ENCODE assay signal across 1 fruit fly cellular context in genomic region chr2L:8100489-8101352, dm6.
TF ChIP-seq lines count a peak whose summit lies in the region.

No protein-coding gene starts in this region.

TF ChIP-seq in whole organism, embryonic, 481 proteins besides CTCF, POLR2A, EP300 and RAD21 (continued from another document and continues in another):
- TF ChIP-seq croc (GFP tag; conservative IDR thresholded peaks at IDR 0.05; lab: Robert Waterston, UW) (no peak), Gsc (GFP tag; IDR thresholded peaks at IDR 0.05; lab: Robert Waterston, UW) (no peak), ac (GFP tag; optimal IDR thresholded peaks at IDR 0.05; lab: Kevin White, UChicago) (peak; percentile 31), peb (GFP tag; IDR thresholded peaks at IDR 0.05; lab: Robert Waterston, UW) (no peak), CG6791 (GFP tag; IDR thresholded peaks at IDR 0.05; lab: Robert Waterston, UW; ENCODE audit: partially characterized antibody) (no peak), Gug (GFP tag; IDR thresholded peaks at IDR 0.05; lab: Robert Waterston, UW) (no peak), Spps (tag; optimal IDR thresholded peaks at IDR 0.05; lab: Kevin White, UChicago) (no peak), CG11247 (GFP tag; IDR thresholded peaks at IDR 0.05; lab: Robert Waterston, UW) (no peak), CG2199 (GFP tag; IDR thresholded peaks at IDR 0.05; lab: Robert Waterston, UW) (no peak), NfI (GFP tag; optimal IDR thresholded peaks at IDR 0.05; lab: Kevin White, UChicago) (no peak), HmgZ (tag; optimal IDR thresholded peaks at IDR 0.05; lab: Kevin White, UChicago) (peak; percentile 27), eyg (GFP tag; optimal IDR thresholded peaks at IDR 0.05; lab: Kevin White, UChicago) (no peak), sob (GFP tag; IDR thresholded peaks at IDR 0.05; lab: Robert Waterston, UW) (no peak), gem (tag; optimal IDR thresholded peaks at IDR 0.05; lab: Kevin White, UChicago) (peak; percentile 78), CG12659 (GFP tag; optimal IDR thresholded peaks at IDR 0.05; lab: Kevin White, UChicago) (no peak), CG6683 (GFP tag; optimal IDR thresholded peaks at IDR 0.05; lab: Kevin White, UChicago) (no peak), CG15073 (GFP tag; optimal IDR thresholded peaks at IDR 0.05; lab: Kevin White, UChicago) (no peak), gcm (GFP tag; optimal IDR thresholded peaks at IDR 0.05; lab: Kevin White, UChicago) (no peak), CG10321 (GFP tag; IDR thresholded peaks at IDR 0.05; lab: Robert Waterston, UW) (no peak), NC2α (GFP tag; optimal IDR thresholded peaks at IDR 0.05; lab: Kevin White, UChicago) (no peak), CG34376 (GFP tag; optimal IDR thresholded peaks at IDR 0.05; lab: Kevin White, UChicago) (peak; percentile 97), Fer1 (GFP tag; optimal IDR thresholded peaks at IDR 0.05; lab: Kevin White, UChicago) (peak; percentile 11), danr (GFP tag; IDR thresholded peaks at IDR 0.05; lab: Robert Waterston, UW) (no peak), E2f2 (GFP tag; IDR thresholded peaks at IDR 0.05; lab: Robert Waterston, UW) (no peak; the same call in 1 of the 2 replicates), CG12071 (GFP tag; optimal IDR thresholded peaks at IDR 0.05; lab: Kevin White, UChicago) (peak; percentile 20), CG2116 (GFP tag; optimal IDR thresholded peaks at IDR 0.05; lab: Kevin White, UChicago) (no peak), nerfin-2 (GFP tag; IDR thresholded peaks at IDR 0.05; lab: Robert Waterston, UW; ENCODE audit: partially characterized antibody) (no peak), btn (GFP tag; optimal IDR thresholded peaks at IDR 0.05; lab: Kevin White, UChicago) (no peak), CG10431 (GFP tag; optimal IDR thresholded peaks at IDR 0.05; lab: Kevin White, UChicago) (no peak), Opbp (GFP tag; IDR thresholded peaks at IDR 0.05; lab: Robert Waterston, UW; ENCODE audit: partially characterized antibody) (no peak), CG17361 (GFP tag; IDR thresholded peaks at IDR 0.05; lab: Robert Waterston, UW) (peak; percentile 31; the same call in 1 of the 3 replicates), CG2875 (GFP tag; optimal IDR thresholded peaks at IDR 0.05; lab: Kevin White, UChicago) (no peak), dmrt99B (tag; optimal IDR thresholded peaks at IDR 0.05; lab: Kevin White, UChicago) (peak; percentile 18), nerfin-1 (tag; optimal IDR thresholded peaks at IDR 0.05; lab: Kevin White, UChicago) (no peak), CG16813 (GFP tag; IDR thresholded peaks at IDR 0.05; lab: Robert Waterston, UW; ENCODE audit: partially characterized antibody) (no peak), Jarid2 (GFP tag; optimal IDR thresholded peaks at IDR 0.05; lab: Kevin White, UChicago) (no peak), CG4360 (GFP tag; IDR thresholded peaks at IDR 0.05; lab: Robert Waterston, UW) (no peak), Lpt (GFP tag; optimal IDR thresholded peaks at IDR 0.05; lab: Kevin White, UChicago) (no peak), gce (GFP tag; IDR thresholded peaks at IDR 0.05; lab: Robert Waterston, UW) (no peak), z (GFP tag; IDR thresholded peaks at IDR 0.05; lab: Robert Waterston, UW) (no peak), CG14441 (GFP tag; IDR thresholded peaks at IDR 0.05; lab: Robert Waterston, UW) (0 out of 2 replicates have a peak, but pooled peaks have one; percentile 5), ssp (GFP tag; IDR thresholded peaks at IDR 0.05; lab: Robert Waterston, UW) (no peak), Taf1 (GFP tag; IDR thresholded peaks at IDR 0.05; lab: Robert Waterston, UW) (peak; percentile 14; the same call in 1 of the 2 replicates), CG1832 (GFP tag; optimal IDR thresholded peaks at IDR 0.05; lab: Kevin White, UChicago) (no peak), sc (optimal IDR thresholded peaks at IDR 0.05; lab: Kevin White, UChicago) (no peak), sc (GFP tag; optimal IDR thresholded peaks at IDR 0.05; lab: Kevin White, UChicago) (no peak), kni (GFP tag; optimal IDR thresholded peaks at IDR 0.05; lab: Kevin White, UChicago) (peak; percentile 4), CG18262 (tag; optimal IDR thresholded peaks at IDR 0.05; lab: Kevin White, UChicago) (peak; percentile 61), CG7357 (GFP tag; IDR thresholded peaks at IDR 0.05; lab: Robert Waterston, UW) (no peak), CG12236 (GFP tag; optimal IDR thresholded peaks at IDR 0.05; lab: Kevin White, UChicago) (no peak), jing (GFP tag; optimal IDR thresholded peaks at IDR 0.05; lab: Kevin White, UChicago) (no peak), kay (GFP tag; optimal IDR thresholded peaks at IDR 0.05; lab: Kevin White, UChicago) (peak; percentile 8), stc (GFP tag; IDR thresholded peaks at IDR 0.05; lab: Robert Waterston, UW) (no peak), Ets97D (GFP tag; optimal IDR thresholded peaks at IDR 0.05; lab: Kevin White, UChicago) (no peak), gcm2 (GFP tag; optimal IDR thresholded peaks at IDR 0.05; lab: Kevin White, UChicago) (no peak), Vsx1 (GFP tag; optimal IDR thresholded peaks at IDR 0.05; lab: Kevin White, UChicago) (no peak), CG17912 (GFP tag; optimal IDR thresholded peaks at IDR 0.05; lab: Kevin White, UChicago) (peak; percentile 0), CG8765 (GFP tag; IDR thresholded peaks at IDR 0.05; lab: Robert Waterston, UW) (no peak), CG18599 (GFP tag; optimal IDR thresholded peaks at IDR 0.05; lab: Kevin White, UChicago) (peak; percentile 41), Bdp1 (GFP tag; optimal IDR thresholded peaks at IDR 0.05; lab: Kevin White, UChicago) (no peak), trem (tag; optimal IDR thresholded peaks at IDR 0.05; lab: Kevin White, UChicago) (peak; percentile 2), zfh1 (GFP tag; IDR thresholded peaks at IDR 0.05; lab: Robert Waterston, UW) (no peak), CG30431 (GFP tag; optimal IDR thresholded peaks at IDR 0.05; lab: Kevin White, UChicago) (no peak), pb (GFP tag; optimal IDR thresholded peaks at IDR 0.05; lab: Kevin White, UChicago) (no peak), CG6254 (GFP tag; optimal IDR thresholded peaks at IDR 0.05; lab: Kevin White, UChicago) (peak; percentile 23), unpg (GFP tag; optimal IDR thresholded peaks at IDR 0.05; lab: Kevin White, UChicago) (peak; percentile 19), HLH3B (GFP tag; IDR thresholded peaks at IDR 0.05; lab: Robert Waterston, UW) (no peak), Dfd (GFP tag; optimal IDR thresholded peaks at IDR 0.05; lab: Kevin White, UChicago) (no peak), Drgx (GFP tag; IDR thresholded peaks at IDR 0.05; lab: Robert Waterston, UW) (peak; percentile 26; the same call in 1 of the 2 replicates), en (GFP tag; optimal IDR thresholded peaks at IDR 0.05; lab: Kevin White, UChicago) (no peak), fd64A (GFP tag; optimal IDR thresholded peaks at IDR 0.05; lab: Kevin White, UChicago) (peak; percentile 40), tio (GFP tag; optimal IDR thresholded peaks at IDR 0.05; lab: Kevin White, UChicago) (no peak), ash1 (GFP tag; optimal IDR thresholded peaks at IDR 0.05; lab: Kevin White, UChicago) (no peak), Dll (GFP tag; IDR thresholded peaks at IDR 0.05; lab: Robert Waterston, UW; ENCODE audit: partially characterized antibody) (no peak), CG7963 (GFP tag; IDR thresholded peaks at IDR 0.05; lab: Robert Waterston, UW; ENCODE audit: partially characterized antibody) (no peak), Med (GFP tag; lab: Kevin White, UChicago) (peak; percentile 28), CG8924 (tag; optimal IDR thresholded peaks at IDR 0.05; lab: Kevin White, UChicago) (peak; percentile 7), her (GFP tag; optimal IDR thresholded peaks at IDR 0.05; lab: Kevin White, UChicago) (no peak), shn (GFP tag; optimal IDR thresholded peaks at IDR 0.05; lab: Kevin White, UChicago) (no peak), CG7928 (GFP tag; optimal IDR thresholded peaks at IDR 0.05; lab: Kevin White, UChicago) (no peak), TFAM (GFP tag; optimal IDR thresholded peaks at IDR 0.05; lab: Kevin White, UChicago) (no peak), pum (GFP tag; optimal IDR thresholded peaks at IDR 0.05; lab: Kevin White, UChicago) (no peak), wek (GFP tag; optimal IDR thresholded peaks at IDR 0.05; lab: Kevin White, UChicago) (peak; percentile 25), HLHmδ (GFP tag; optimal IDR thresholded peaks at IDR 0.05; lab: Kevin White, UChicago) (no peak), CG8290 (GFP tag; optimal IDR thresholded peaks at IDR 0.05; lab: Kevin White, UChicago) (no peak), CG8290 (tag; optimal IDR thresholded peaks at IDR 0.05; lab: Kevin White, UChicago) (peak in 1 of 2 experiments; percentile 35), ems (GFP tag; optimal IDR thresholded peaks at IDR 0.05; lab: Kevin White, UChicago) (no peak), knrl (GFP tag; IDR thresholded peaks at IDR 0.05; lab: Robert Waterston, UW; ENCODE audit: partially characterized antibody) (no peak), ara (GFP tag; IDR thresholded peaks at IDR 0.05; lab: Robert Waterston, UW) (no peak), CG3065 (GFP tag; optimal IDR thresholded peaks at IDR 0.05; lab: Kevin White, UChicago) (no peak), tap (tag; optimal IDR thresholded peaks at IDR 0.05; lab: Kevin White, UChicago) (peak; percentile 19), nau (GFP tag; optimal IDR thresholded peaks at IDR 0.05; lab: Kevin White, UChicago) (no peak), esg (GFP tag; conservative IDR thresholded peaks at IDR 0.05; lab: Robert Waterston, UW) (no peak), Mrtf (GFP tag; IDR thresholded peaks at IDR 0.05; lab: Robert Waterston, UW) (no peak), Optix (GFP tag; IDR thresholded peaks at IDR 0.05; lab: Robert Waterston, UW) (no peak), CrebB (tag; optimal IDR thresholded peaks at IDR 0.05; lab: Kevin White, UChicago) (peak; percentile 12), Ssrp (tag; optimal IDR thresholded peaks at IDR 0.05; lab: Kevin White, UChicago) (peak; percentile 19), Sry-δ (GFP tag; optimal IDR thresholded peaks at IDR 0.05; lab: Kevin White, UChicago) (no peak), Sry-β (GFP tag; optimal IDR thresholded peaks at IDR 0.05; lab: Kevin White, UChicago) (no peak), Nf-YA (GFP tag; IDR thresholded peaks at IDR 0.05; lab: Robert Waterston, UW) (no peak), Oaz (GFP tag; IDR thresholded peaks at IDR 0.05; lab: Robert Waterston, UW) (no peak), CG9817 (tag; optimal IDR thresholded peaks at IDR 0.05; lab: Kevin White, UChicago) (no peak), CG5953 (GFP tag; IDR thresholded peaks at IDR 0.05; lab: Robert Waterston, UW) (no peak), CG1603 (tag; optimal IDR thresholded peaks at IDR 0.05; lab: Kevin White, UChicago) (no peak), Atf3 (GFP tag; optimal IDR thresholded peaks at IDR 0.05; lab: Kevin White, UChicago) (no peak), ERR (GFP tag; optimal IDR thresholded peaks at IDR 0.05; lab: Kevin White, UChicago) (no peak), corto (GFP tag; optimal IDR thresholded peaks at IDR 0.05; lab: Kevin White, UChicago) (no peak), CG15601 (tag; optimal IDR thresholded peaks at IDR 0.05; lab: Kevin White, UChicago) (peak; percentile 31), Dek (tag; optimal IDR thresholded peaks at IDR 0.05; lab: Kevin White, UChicago) (no peak), CG8089 (GFP tag; optimal IDR thresholded peaks at IDR 0.05; lab: Kevin White, UChicago) (no peak), PHDP (tag; optimal IDR thresholded peaks at IDR 0.05; lab: Kevin White, UChicago) (peak; percentile 45), HmgD (GFP tag; optimal IDR thresholded peaks at IDR 0.05; lab: Kevin White, UChicago) (no peak), hth (optimal IDR thresholded peaks at IDR 0.05; lab: Kevin White, UChicago) (no peak), lbe (GFP tag; optimal IDR thresholded peaks at IDR 0.05; lab: Kevin White, UChicago) (peak; percentile 44), ase (GFP tag; IDR thresholded peaks at IDR 0.05; lab: Robert Waterston, UW) (no peak), ftz-f1 (GFP tag; optimal IDR thresholded peaks at IDR 0.05; lab: Kevin White, UChicago) (no peak), Dip3 (GFP tag; optimal IDR thresholded peaks at IDR 0.05; lab: Kevin White, UChicago) (no peak), CG32532 (GFP tag; IDR thresholded peaks at IDR 0.05; lab: Robert Waterston, UW) (no peak), salm (tag; optimal IDR thresholded peaks at IDR 0.05; lab: Kevin White, UChicago) (peak; percentile 67), lmd (GFP tag; IDR thresholded peaks at IDR 0.05; lab: Robert Waterston, UW) (no peak), cg (GFP tag; optimal IDR thresholded peaks at IDR 0.05; lab: Kevin White, UChicago) (peak; percentile 34), CG9437 (GFP tag; optimal IDR thresholded peaks at IDR 0.05; lab: Kevin White, UChicago) (no peak), gro (GFP tag; optimal IDR thresholded peaks at IDR 0.05; lab: Kevin White, UChicago) (peak; percentile 53), lilli (GFP tag; optimal IDR thresholded peaks at IDR 0.05; lab: Kevin White, UChicago) (no peak), CG17359 (tag; optimal IDR thresholded peaks at IDR 0.05; lab: Kevin White, UChicago) (peak; percentile 22), tin (GFP tag; optimal IDR thresholded peaks at IDR 0.05; lab: Kevin White, UChicago) (no peak), slbo (GFP tag; IDR thresholded peaks at IDR 0.05; lab: Robert Waterston, UW) (no peak), Abd-B (GFP tag; optimal IDR thresholded peaks at IDR 0.05; lab: Kevin White, UChicago) (no peak), sima (GFP tag; optimal IDR thresholded peaks at IDR 0.05; lab: Kevin White, UChicago) (no peak), bsh (GFP tag; optimal IDR thresholded peaks at IDR 0.05; lab: Kevin White, UChicago) (no peak), CG15011 (GFP tag; optimal IDR thresholded peaks at IDR 0.05; lab: Kevin White, UChicago) (no peak), CG31441 (GFP tag; IDR thresholded peaks at IDR 0.05; lab: Robert Waterston, UW) (0 out of 2 replicates have a peak, but pooled peaks have one; percentile 38), sd (tag; optimal IDR thresholded peaks at IDR 0.05; lab: Kevin White, UChicago) (peak; percentile 45), CG7271 (tag; optimal IDR thresholded peaks at IDR 0.05; lab: Kevin White, UChicago) (no peak), CG13775 (GFP tag; optimal IDR thresholded peaks at IDR 0.05; lab: Kevin White, UChicago) (no peak), sens (GFP tag; lab: Kevin White, UChicago) (peak; percentile 54), B-H1 (GFP tag; IDR thresholded peaks at IDR 0.05; lab: Robert Waterston, UW) (no peak), CG1647 (GFP tag; optimal IDR thresholded peaks at IDR 0.05; lab: Kevin White, UChicago) (no peak), CG9727 (GFP tag; optimal IDR thresholded peaks at IDR 0.05; lab: Kevin White, UChicago) (no peak)
